Worm (Caenorhabditis elegans) whole organism, L4 larva: Measurements from ENCODE around the gene gpcp-2.

Source experiments
- F37D6.2 ChIP-seq: sonication (generic microtip); optimal IDR thresholded peaks from 2 replicates; lab custom pipeline; 2016; ENCODE audit warnings: mild to moderate bottlenecking, missing genetic modification characterization, missing compliant biosample characterization
- T20F7.1 ChIP-seq: fragments of 200-800 bp; sonication (Bioruptor generic); optimal IDR thresholded peaks from 2 replicates; lab custom pipeline; 2018; ENCODE audit warnings: mild to moderate bottlenecking, missing genetic modification characterization, missing compliant biosample characterization
- T26A8.4 ChIP-seq: fragments of 200-800 bp; sonication (Bioruptor generic); IDR thresholded peaks from 2 replicates; pipeline ENCODE4 v1.3.6; 2022; ENCODE audit warnings: missing genetic modification characterization, missing compliant biosample characterization
- Y75B8A.6 ChIP-seq: fragments of 200-800 bp; sonication (Bioruptor generic); IDR thresholded peaks from 2 replicates; pipeline ENCODE4 v1.3.6; 2022; ENCODE audit warnings: missing genetic modification reagents, missing genetic modification characterization, missing compliant biosample characterization
- aha-1 ChIP-seq: fragments of 150-350 bp; peaks from one replicate; lab custom pipeline; 2014; ENCODE audit warnings: missing biosample characterization, missing genetic modification characterization
- ama-1 ChIP-seq: fragments of 150-350 bp; optimal IDR thresholded peaks from 2 replicates; lab custom pipeline; 2014; ENCODE audit warnings: inconsistent platforms, mixed read lengths
- ceh-44 ChIP-seq: fragments of 200-800 bp; sonication (Bioruptor generic); IDR thresholded peaks from 2 replicates; pipeline ENCODE4 v1.3.6; 2022; ENCODE audit warnings: missing genetic modification reagents, missing genetic modification characterization, missing compliant biosample characterization
- ceh-62 ChIP-seq: sonication (generic microtip); optimal IDR thresholded peaks from 2 replicates; lab custom pipeline; 2017; ENCODE audit warnings: missing biosample characterization, missing genetic modification characterization
- ctbp-1 ChIP-seq: fragments of 200-800 bp; sonication (Bioruptor generic); IDR thresholded peaks from 2 replicates; pipeline ENCODE4 v1.3.6; 2022; ENCODE audit warnings: missing genetic modification reagents, missing genetic modification characterization, missing compliant biosample characterization
- dmd-8 ChIP-seq: fragments of 200-800 bp; sonication (Bioruptor generic); IDR thresholded peaks from 2 replicates; pipeline ENCODE4 v1.3.6; 2022; ENCODE audit warnings: missing genetic modification characterization, missing compliant biosample characterization
- dve-1 ChIP-seq: sonication (generic microtip); optimal IDR thresholded peaks from 2 replicates; lab custom pipeline; 2017; ENCODE audit warnings: antibody characterized with exemption, mild to moderate bottlenecking, missing genetic modification characterization, missing compliant biosample characterization; ENCODE audit not compliant: insufficient read depth
- fos-1 ChIP-seq: fragments of 150-350 bp; optimal IDR thresholded peaks from 2 replicates; lab custom pipeline; 2014; ENCODE audit warnings: missing biosample characterization, missing genetic modification characterization
- gei-8 ChIP-seq: fragments of 200-800 bp; sonication (Bioruptor generic); optimal IDR thresholded peaks from 2 replicates; lab custom pipeline; 2018; ENCODE audit warnings: mild to moderate bottlenecking, missing genetic modification characterization, missing compliant biosample characterization
- hmg-1.1 ChIP-seq: fragments of 200-800 bp; sonication (Bioruptor generic); IDR thresholded peaks from 2 replicates; pipeline ENCODE4 v1.3.6; 2022; ENCODE audit warnings: missing genetic modification reagents, missing genetic modification characterization, missing compliant biosample characterization
- jun-1 ChIP-seq: fragments of 150-350 bp; optimal IDR thresholded peaks from 2 replicates; lab custom pipeline; 2014; ENCODE audit warnings: missing biosample characterization, missing genetic modification reagents, missing genetic modification characterization
- lin-15B ChIP-seq: fragments of 150-350 bp; sonication (generic microtip); optimal IDR thresholded peaks from 3 replicates; lab custom pipeline; 2014; ENCODE audit warnings: missing biosample characterization, missing genetic modification characterization
- lin-38 ChIP-seq: fragments of 200-800 bp; sonication (Bioruptor generic); IDR thresholded peaks from 2 replicates; pipeline ENCODE4 v1.3.6; 2022; ENCODE audit warnings: missing genetic modification reagents, missing genetic modification characterization, missing compliant biosample characterization
- lin-39 ChIP-seq: fragments of 150-350 bp; optimal IDR thresholded peaks from 2 replicates; lab custom pipeline; 2014; ENCODE audit warnings: missing biosample characterization, missing genetic modification reagents, missing genetic modification characterization
- mdl-1 ChIP-seq, 2 experiments: fragments of 150-350 bp in 1 of 2; sonication (generic microtip) in 1 of 2; optimal IDR thresholded peaks; 2 replicates each; lab custom pipeline; 2014 to 2017; ENCODE audit warnings: missing biosample characterization in 2 of 2, missing genetic modification characterization in 2 of 2
- mes-2 ChIP-seq: sonication (generic microtip); optimal IDR thresholded peaks from 2 replicates; lab custom pipeline; 2016; ENCODE audit warnings: missing genotype, mild to moderate bottlenecking, missing genetic modification characterization, missing compliant biosample characterization; ENCODE audit not compliant: poor library complexity, severe bottlenecking
- mxl-2 ChIP-seq: fragments of 200-800 bp; sonication (Bioruptor generic); conservative IDR thresholded peaks from 2 replicates; pipeline ENCODE4 v1.3.6; 2022; ENCODE audit warnings: missing genetic modification reagents, missing genetic modification characterization, missing compliant biosample characterization
- nhr-10 ChIP-seq: fragments of 150-350 bp; optimal IDR thresholded peaks from 2 replicates; lab custom pipeline; 2014; ENCODE audit warnings: missing biosample characterization, missing genetic modification characterization
- nhr-6 ChIP-seq: fragments of 150-350 bp; optimal IDR thresholded peaks from 2 replicates; lab custom pipeline; 2014; ENCODE audit warnings: missing biosample characterization, missing genetic modification characterization
- pha-4 ChIP-seq, 2 experiments: fragments of 150-350 bp in 1 of 2; fragments of 200-800 bp in 1 of 2; sonication (Bioruptor generic) in 1 of 2; IDR thresholded peaks in 1 of 2; optimal IDR thresholded peaks in 1 of 2; 2 replicates each; pipeline versions ENCODE4 v1.3.6 to Lab custom; 2014 to 2022; ENCODE audit warnings: missing genetic modification characterization in 2 of 2, missing genetic modification reagents in 2 of 2, missing biosample characterization in 1 of 2, missing compliant biosample characterization in 1 of 2
- saeg-2 ChIP-seq: fragments of 200-800 bp; sonication (Bioruptor generic); IDR thresholded peaks from 2 replicates; pipeline ENCODE4 v1.3.6; 2022; ENCODE audit warnings: missing genetic modification reagents, missing genetic modification characterization, missing compliant biosample characterization
- zfp-3 ChIP-seq: fragments of 200-800 bp; sonication (Bioruptor generic); conservative IDR thresholded peaks from 2 replicates; pipeline ENCODE4 v1.3.6; 2022; ENCODE audit warnings: missing genetic modification reagents, missing genetic modification characterization, missing compliant biosample characterization
- ztf-11 ChIP-seq: fragments of 150-350 bp; optimal IDR thresholded peaks from 2 replicates; lab custom pipeline; 2014; ENCODE audit warnings: missing biosample characterization, missing genetic modification characterization

The gpcp-2 gene

DNA sequence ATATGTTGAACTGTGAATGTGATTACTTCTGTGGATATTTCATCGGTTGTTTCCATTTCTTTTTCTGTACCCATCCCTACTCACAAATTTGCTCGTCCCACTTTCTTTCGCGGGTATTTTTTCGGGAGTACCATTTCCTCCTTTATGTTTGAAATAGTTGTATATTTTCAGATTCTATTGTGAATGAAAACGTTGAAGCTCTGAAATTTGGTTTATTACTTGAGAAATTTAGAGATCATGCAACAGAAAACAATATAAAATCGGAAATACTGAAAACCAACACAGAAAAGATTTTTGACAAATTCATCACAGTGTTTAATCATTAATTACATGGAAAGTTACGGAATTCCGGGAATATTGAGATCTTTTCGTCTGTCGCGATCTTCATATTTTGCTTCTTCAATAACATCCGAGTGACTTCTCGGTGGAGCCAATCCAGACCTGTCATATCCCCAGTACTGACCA is 52.6 kb downstream of the gpcp-2 start (continued):
- TF ChIP-seq ama-1 (lab: Kevin White, UChicago) (peak; percentile 39), ceh-44 (GFP tag; lab: Robert Waterston, UW) (no peak), saeg-2 (GFP tag; lab: Robert Waterston, UW) (0 out of 2 replicates have a peak, but pooled peaks have one; percentile 22), pha-4 (GFP tag; IDR thresholded peaks at IDR 0.05; lab: Robert Waterston, UW) (peak; percentile 45; the same call in 1 of the 2 replicates), pha-4 (tag; optimal IDR thresholded peaks at IDR 0.05; lab: Kevin White, UChicago) (no peak), T26A8.4 (GFP tag; lab: Robert Waterston, UW) (0 out of 2 replicates have a peak, but pooled peaks have one; percentile 48), nhr-6 (tag; lab: Kevin White, UChicago) (no peak), fos-1 (tag; lab: Kevin White, UChicago) (no peak), T20F7.1 (GFP tag; lab: Kevin White, UChicago) (peak; percentile 7), F37D6.2 (tag; lab: Kevin White, UChicago) (no peak), mes-2 (tag; lab: Kevin White, UChicago) (no peak), lin-15B (no peak), gei-8 (peak; percentile 42), hmg-1.1 (GFP tag; lab: Robert Waterston, UW) (no peak), mxl-2 (GFP tag; lab: Robert Waterston, UW) (no peak), zfp-3 (GFP tag; lab: Robert Waterston, UW) (peak; percentile 50; the same call in 1 of the 2 replicates), ztf-11 (tag; lab: Kevin White, UChicago) (no peak), nhr-10 (no peak), mdl-1 (tag; optimal IDR thresholded peaks at IDR 0.05; lab: Kevin White, UChicago) (no peak), lin-39 (tag; lab: Kevin White, UChicago) (no peak), lin-38 (GFP tag; lab: Robert Waterston, UW) (peak; percentile 27; the same call in 1 of the 2 replicates), ceh-62 (tag; lab: Kevin White, UChicago) (no peak), dmd-8 (GFP tag; lab: Robert Waterston, UW) (no peak), aha-1 (tag; lab: Kevin White, UChicago) (peak; percentile 83), Y75B8A.6 (no peak), jun-1 (tag; lab: Kevin White, UChicago) (no peak), ctbp-1 (GFP tag; lab: Robert Waterston, UW) (no peak), dve-1 (tag; lab: Kevin White, UChicago) (peak; percentile 13)
